Worm (Caenorhabditis elegans) whole organism, young adult: ENCODE data around the gene aars-1.

Experiments used
- F10E7.11 ChIP-seq: sonication (generic microtip); optimal IDR thresholded peaks from 2 replicates; lab custom pipeline; 2017; ENCODE audit warnings: mild to moderate bottlenecking, missing genetic modification characterization, moderate library complexity, missing compliant biosample characterization
- F33H1.4 ChIP-seq: fragments of 200-800 bp; sonication (Bioruptor generic); IDR thresholded peaks from 2 replicates; pipeline ENCODE4 v1.3.6; 2022; ENCODE audit warnings: missing genetic modification reagents, missing genetic modification characterization, missing compliant biosample characterization
- F49E8.2 ChIP-seq: sonication (generic microtip); optimal IDR thresholded peaks from 3 replicates; lab custom pipeline; 2017; ENCODE audit warnings: missing genetic modification characterization, mild to moderate bottlenecking, missing compliant biosample characterization, antibody characterized with exemption, moderate library complexity; ENCODE audit not compliant: insufficient read depth
- F52B5.7 ChIP-seq: sonication (generic microtip); optimal IDR thresholded peaks from 2 replicates; lab custom pipeline; 2016; ENCODE audit warnings: mild to moderate bottlenecking, missing genetic modification characterization, missing compliant biosample characterization
- Y53F4B.3 ChIP-seq: fragments of 200-800 bp; sonication (Bioruptor generic); IDR thresholded peaks from 2 replicates; pipeline ENCODE4 v1.3.6; 2022; ENCODE audit warnings: missing genetic modification reagents, missing genetic modification characterization, missing compliant biosample characterization
- Y53G8AR.9 ChIP-seq: fragments of 200-800 bp; sonication (Bioruptor generic); conservative IDR thresholded peaks from 2 replicates; pipeline ENCODE4 v1.3.6; 2022; ENCODE audit warnings: missing genetic modification reagents, missing genetic modification characterization, missing compliant biosample characterization
- Y79H2A.3 ChIP-seq: fragments of 200-800 bp; sonication (Bioruptor generic); conservative IDR thresholded peaks from 2 replicates; pipeline ENCODE4 v1.3.6; 2022; ENCODE audit warnings: missing genetic modification reagents, missing genetic modification characterization, missing compliant biosample characterization
- athp-1 ChIP-seq: sonication (generic microtip); optimal IDR thresholded peaks from 2 replicates; lab custom pipeline; 2017; ENCODE audit warnings: mild to moderate bottlenecking, missing genetic modification characterization, missing compliant biosample characterization
- ccch-3 ChIP-seq: fragments of 200-800 bp; sonication (Bioruptor generic); optimal IDR thresholded peaks from 2 replicates; lab custom pipeline; 2018; ENCODE audit warnings: mild to moderate bottlenecking, missing genetic modification characterization, missing compliant biosample characterization
- cebp-1 ChIP-seq, 2 experiments: fragments of 200-800 bp in 1 of 2; sonication (Bioruptor generic) in 1 of 2; sonication (generic microtip) in 1 of 2; IDR thresholded peaks in 1 of 2; optimal IDR thresholded peaks in 1 of 2; 2 replicates each; pipeline versions ENCODE4 v1.3.6 to Lab custom; 2017 to 2022; ENCODE audit warnings: missing compliant biosample characterization in 2 of 2, missing genetic modification characterization in 2 of 2, mild to moderate bottlenecking in 1 of 2, missing genetic modification reagents in 1 of 2, moderate library complexity in 1 of 2
- ceh-58 ChIP-seq: fragments of 200-800 bp; sonication (Bioruptor generic); IDR thresholded peaks from 2 replicates; pipeline ENCODE4 v1.3.6; 2022; ENCODE audit warnings: missing genetic modification characterization, missing compliant biosample characterization
- egl-44 ChIP-seq: fragments of 200-800 bp; sonication (Bioruptor generic); IDR thresholded peaks from 2 replicates; pipeline ENCODE4 v1.3.6; 2022; ENCODE audit warnings: missing genetic modification reagents, missing genetic modification characterization, missing compliant biosample characterization
- egrh-3 ChIP-seq: fragments of 200-800 bp; sonication (Bioruptor generic); IDR thresholded peaks from 2 replicates; pipeline ENCODE4 v1.3.6; 2022; ENCODE audit warnings: missing genetic modification reagents, missing genetic modification characterization, missing compliant biosample characterization
- ekl-4 ChIP-seq: fragments of 200-800 bp; sonication (Bioruptor generic); IDR thresholded peaks from 2 replicates; pipeline ENCODE4 v1.3.6; 2022; ENCODE audit warnings: missing genetic modification reagents, missing genetic modification characterization, missing compliant biosample characterization
- ets-4 ChIP-seq: fragments of 200-800 bp; sonication (Bioruptor generic); optimal IDR thresholded peaks from 2 replicates; lab custom pipeline; 2018; ENCODE audit warnings: mild to moderate bottlenecking, missing genetic modification characterization, missing compliant biosample characterization
- him-1 ChIP-seq: sonication (generic microtip); optimal IDR thresholded peaks from 2 replicates; lab custom pipeline; 2016; ENCODE audit warnings: missing genotype, missing genetic modification reagents, missing genetic modification characterization, missing compliant biosample characterization
- hmg-1.2 ChIP-seq: fragments of 200-800 bp; sonication (Bioruptor generic); IDR thresholded peaks from 2 replicates; pipeline ENCODE4 v1.3.6; 2022; ENCODE audit warnings: missing genetic modification reagents, missing genetic modification characterization, missing compliant biosample characterization
- hrde-1 ChIP-seq: sonication (generic microtip); optimal IDR thresholded peaks from 2 replicates; lab custom pipeline; 2016; ENCODE audit warnings: missing genetic modification characterization, mild to moderate bottlenecking, missing compliant biosample characterization, moderate library complexity, missing genotype, missing genetic modification reagents, borderline replicate concordance
- hsf-1 ChIP-seq: fragments of 200-800 bp; sonication (Bioruptor generic); IDR thresholded peaks from 2 replicates; pipeline ENCODE4 v1.3.6; 2022; ENCODE audit warnings: missing genetic modification reagents, missing genetic modification characterization, missing compliant biosample characterization
- lin-40 ChIP-seq: sonication (generic microtip); optimal IDR thresholded peaks from 2 replicates; lab custom pipeline; 2016; ENCODE audit warnings: missing genetic modification characterization, mild to moderate bottlenecking, missing compliant biosample characterization, missing genotype, missing genetic modification reagents
- lin-54 ChIP-seq: fragments of 200-800 bp; sonication (Bioruptor generic); optimal IDR thresholded peaks from 2 replicates; lab custom pipeline; 2018; ENCODE audit warnings: mild to moderate bottlenecking, missing genetic modification characterization, missing compliant biosample characterization
- madf-3 ChIP-seq: fragments of 200-800 bp; sonication (Bioruptor generic); IDR thresholded peaks from 2 replicates; pipeline ENCODE4 v1.3.6; 2022; ENCODE audit warnings: missing genetic modification reagents, missing genetic modification characterization, missing compliant biosample characterization
- madf-6 ChIP-seq: fragments of 200-800 bp; sonication (Bioruptor generic); IDR thresholded peaks from 2 replicates; pipeline ENCODE4 v1.3.6; 2022; ENCODE audit warnings: missing genetic modification reagents, missing genetic modification characterization, missing compliant biosample characterization
- mcd-1 ChIP-seq: fragments of 200-800 bp; sonication (Bioruptor generic); IDR thresholded peaks from 2 replicates; pipeline ENCODE4 v1.3.6; 2022; ENCODE audit warnings: missing genetic modification reagents, missing genetic modification characterization, missing compliant biosample characterization
- nfya-1 ChIP-seq: sonication (generic microtip); optimal IDR thresholded peaks from 2 replicates; lab custom pipeline; 2017; ENCODE audit warnings: antibody characterized with exemption, missing compliant biosample characterization, missing genetic modification characterization, borderline replicate concordance; ENCODE audit not compliant: insufficient read depth
- nfyb-1 ChIP-seq: fragments of 200-800 bp; sonication (Bioruptor generic); IDR thresholded peaks from 2 replicates; pipeline ENCODE4 v1.3.6; 2022; ENCODE audit warnings: missing genetic modification reagents, missing genetic modification characterization, missing compliant biosample characterization
- nhr-120 ChIP-seq: fragments of 200-800 bp; sonication (Bioruptor generic); IDR thresholded peaks from 2 replicates; pipeline ENCODE4 v1.3.6; 2022; ENCODE audit warnings: missing genetic modification characterization, missing compliant biosample characterization
- nhr-27 ChIP-seq: fragments of 200-800 bp; sonication (Bioruptor generic); optimal IDR thresholded peaks from 2 replicates; lab custom pipeline; 2018; ENCODE audit warnings: mild to moderate bottlenecking, missing genetic modification characterization, moderate library complexity, missing compliant biosample characterization
- nhr-80 ChIP-seq: sonication (generic microtip); optimal IDR thresholded peaks from 2 replicates; lab custom pipeline; 2016; ENCODE audit warnings: missing genetic modification characterization, missing compliant biosample characterization
- repo-1 ChIP-seq: sonication (generic microtip); optimal IDR thresholded peaks from 2 replicates; lab custom pipeline; 2017; ENCODE audit warnings: mild to moderate bottlenecking, missing genetic modification characterization, missing compliant biosample characterization
- tbp1 ChIP-seq: fragments of 200-800 bp; sonication (Bioruptor generic); optimal IDR thresholded peaks from 2 replicates; lab custom pipeline; 2018; ENCODE audit warnings: mild to moderate bottlenecking, missing genetic modification characterization, missing compliant biosample characterization
- tbx-9 ChIP-seq: sonication (generic microtip); optimal IDR thresholded peaks from 2 replicates; lab custom pipeline; 2016; ENCODE audit warnings: borderline replicate concordance, missing genetic modification characterization, inconsistent platforms, missing compliant biosample characterization
- tlf-1 ChIP-seq: fragments of 200-800 bp; sonication (Bioruptor generic); optimal IDR thresholded peaks from 2 replicates; lab custom pipeline; 2018; ENCODE audit warnings: mild to moderate bottlenecking, missing genetic modification characterization, missing compliant biosample characterization
- xnd-1 ChIP-seq: sonication (generic microtip); optimal IDR thresholded peaks from 2 replicates; lab custom pipeline; 2016; ENCODE audit warnings: missing genotype, missing genetic modification reagents, missing genetic modification characterization, missing compliant biosample characterization
- zfh-2 ChIP-seq: fragments of 200-800 bp; sonication (Bioruptor generic); conservative IDR thresholded peaks from 2 replicates; pipeline ENCODE4 v1.3.6; 2022; ENCODE audit warnings: missing genetic modification reagents, missing genetic modification characterization, missing compliant biosample characterization
- ztf-22 ChIP-seq: fragments of 200-800 bp; sonication (Bioruptor generic); optimal IDR thresholded peaks from 2 replicates; lab custom pipeline; 2018; ENCODE audit warnings: mild to moderate bottlenecking, missing genetic modification characterization, moderate library complexity, missing compliant biosample characterization
- ztf-3 ChIP-seq: fragments of 200-800 bp; sonication (Bioruptor generic); optimal IDR thresholded peaks from 2 replicates; lab custom pipeline; 2018; ENCODE audit warnings: mild to moderate bottlenecking, missing genetic modification characterization, missing compliant biosample characterization

aars-1 gene

ce11 chrII:11459883-11460282 is 4.4 kb downstream of the aars-1 start:
- TF ChIP-seq Y53F4B.3 (GFP tag; lab: Robert Waterston, UW) (no peak), nhr-80 (tag; lab: Kevin White, UChicago) (peak; percentile 55), nfyb-1 (GFP tag; lab: Robert Waterston, UW) (no peak)

ce11 chrII:11455715-11456114 is 8.6 kb downstream of the aars-1 start:
- no peak for TF ChIP-seq lin-40 (tag; lab: Kevin White, UChicago)
- TF ChIP-seq nfya-1 = no peak
- TF ChIP-seq mcd-1 (GFP tag; lab: Robert Waterston, UW) = peak; percentile 24; the same call in 1 of the 2 replicates
- peak; percentile 31 for TF ChIP-seq him-1 (tag; lab: Kevin White, UChicago)
- TF ChIP-seq tlf-1 = peak; percentile 2
- no peak for TF ChIP-seq tbx-9 (tag; lab: Kevin White, UChicago)
- TF ChIP-seq madf-6 = peak; percentile 67
- TF ChIP-seq egrh-3 (GFP tag; lab: Robert Waterston, UW) = no peak
- TF ChIP-seq F49E8.2 (tag; lab: Kevin White, UChicago) = peak; percentile 42
- TF ChIP-seq lin-54 (GFP tag; lab: Kevin White, UChicago) = peak; percentile 21
- peak; percentile 26; the same call in 1 of the 2 replicates for TF ChIP-seq F33H1.4 (GFP tag; lab: Robert Waterston, UW)
- peak; percentile 69; the same call in 1 of the 2 replicates for TF ChIP-seq madf-3 (GFP tag; lab: Robert Waterston, UW)
- TF ChIP-seq nhr-120 = no peak
- no peak for TF ChIP-seq ccch-3 (GFP tag; lab: Kevin White, UChicago)
- TF ChIP-seq F52B5.7 = no peak
- no peak for TF ChIP-seq Y53G8AR.9 (GFP tag; lab: Robert Waterston, UW)
- TF ChIP-seq egl-44 (GFP tag; lab: Robert Waterston, UW) = peak; percentile 43; the same call in 1 of the 2 replicates
- peak; percentile 24 for TF ChIP-seq repo-1 (tag; lab: Kevin White, UChicago)
- peak; percentile 70; the same call in 1 of the 2 replicates for TF ChIP-seq hsf-1 (GFP tag; lab: Robert Waterston, UW)
- TF ChIP-seq nhr-27 (tag; lab: Kevin White, UChicago) = no peak
- TF ChIP-seq Y79H2A.3 = peak; percentile 84; the same call in 1 of the 2 replicates
- peak; percentile 68; the same call in 1 of the 2 replicates for TF ChIP-seq ekl-4
- peak; percentile 18; the same call in 1 of the 2 replicates for TF ChIP-seq hmg-1.2
- TF ChIP-seq cebp-1 (GFP tag; IDR thresholded peaks at IDR 0.05; lab: Robert Waterston, UW) = no peak
- TF ChIP-seq cebp-1 (tag; optimal IDR thresholded peaks at IDR 0.05; lab: Kevin White, UChicago) = peak; percentile 3
- no peak for TF ChIP-seq ztf-22 (GFP tag; lab: Kevin White, UChicago)
- TF ChIP-seq tbp1 (GFP tag; lab: Kevin White, UChicago) = peak; percentile 0
- TF ChIP-seq hrde-1 (tag; lab: Kevin White, UChicago) = peak; percentile 68
- TF ChIP-seq, all 124 proteins: peak for 17

ce11 chrII:11455140-11455539 is 9.2 kb downstream of the aars-1 start:
- 0 out of 2 replicates have a peak, but pooled peaks have one; percentile 12 for TF ChIP-seq madf-3 (GFP tag; lab: Robert Waterston, UW)
- TF ChIP-seq athp-1 (tag; lab: Kevin White, UChicago) = no peak
- TF ChIP-seq ceh-58 (GFP tag; lab: Robert Waterston, UW) = 0 out of 2 replicates have a peak, but pooled peaks have one; percentile 41
- no peak for TF ChIP-seq ets-4 (GFP tag; lab: Kevin White, UChicago)
- TF ChIP-seq mcd-1 (GFP tag; lab: Robert Waterston, UW) = no peak
- 0 out of 2 replicates have a peak, but pooled peaks have one; percentile 12 for TF ChIP-seq nfyb-1 (GFP tag; lab: Robert Waterston, UW)
- TF ChIP-seq ztf-3 (GFP tag; lab: Kevin White, UChicago) = no peak
- no peak for TF ChIP-seq xnd-1
- peak; percentile 75; the same call in 1 of the 2 replicates for TF ChIP-seq egrh-3 (GFP tag; lab: Robert Waterston, UW)
- TF ChIP-seq zfh-2 (GFP tag; lab: Robert Waterston, UW) = peak; percentile 89
- TF ChIP-seq F10E7.11 (tag; lab: Kevin White, UChicago) = no peak
